Worm (Caenorhabditis elegans): ENCODE data around the gene Y25C1A.7.

Gene Y25C1A.7

DNA sequence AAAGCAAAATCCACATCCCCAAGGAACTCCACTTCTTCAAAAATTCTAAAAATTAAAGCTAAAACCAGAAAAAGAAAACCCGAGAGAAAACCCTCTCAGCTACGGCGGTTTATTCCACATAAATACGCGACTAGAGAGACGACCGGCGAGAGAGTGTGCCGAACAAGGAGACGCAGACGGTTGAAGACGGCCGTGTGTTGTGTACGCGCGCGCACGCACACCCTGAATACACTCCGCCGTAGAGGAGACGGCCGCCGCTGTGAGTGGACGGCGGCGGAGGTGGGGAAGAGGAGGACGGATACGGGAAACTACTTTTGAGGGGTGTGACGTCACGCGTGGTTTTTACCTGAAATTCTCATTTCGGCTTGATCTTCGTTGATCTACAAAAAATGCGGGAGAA lies 16.2 kb downstream of the Y25C1A.7 start:
- no peak for TF ChIP-seq elt-3 (tag; optimal IDR thresholded peaks at IDR 0.05)
- TF ChIP-seq unc-62 (GFP tag; optimal IDR thresholded peaks at IDR 0.05), result no peak
- TF ChIP-seq ceh-90 (tag; optimal IDR thresholded peaks at IDR 0.05), result no peak
- TF ChIP-seq tbx-2 (tag; optimal IDR thresholded peaks at IDR 0.05), result peak; percentile 38
- TF ChIP-seq aly-2 (tag; optimal IDR thresholded peaks at IDR 0.05), result no peak
- no peak for TF ChIP-seq irx-1 (tag; optimal IDR thresholded peaks at IDR 0.05)
- no peak for TF ChIP-seq unc-30 (tag; optimal IDR thresholded peaks at IDR 0.05)
- peak; percentile 12 for TF ChIP-seq dsc-1 (tag; optimal IDR thresholded peaks at IDR 0.05)
- TF ChIP-seq fkh-8 (tag; optimal IDR thresholded peaks at IDR 0.05), result peak; percentile 30
- no peak for TF ChIP-seq fkh-10 (GFP tag; optimal IDR thresholded peaks at IDR 0.05)
- peak in 1 of 3 experiments; percentile 5 for TF ChIP-seq dpl-1 (GFP tag; optimal IDR thresholded peaks at IDR 0.05)
- no peak for TF ChIP-seq Y116A8C.19 (tag; optimal IDR thresholded peaks at IDR 0.05; ENCODE audit: borderline replicate concordance)
- TF ChIP-seq nhr-47 (tag; optimal IDR thresholded peaks at IDR 0.05), result peak; percentile 47
- no peak for TF ChIP-seq sup-37 (GFP tag; optimal IDR thresholded peaks at IDR 0.05)
- peak; percentile 55 for TF ChIP-seq snu-23 (GFP tag; optimal IDR thresholded peaks at IDR 0.05)
- TF ChIP-seq lir-3 (tag; optimal IDR thresholded peaks at IDR 0.05; ENCODE audit: poor library complexity), result no peak
- no peak for TF ChIP-seq skn-1 (tag; optimal IDR thresholded peaks at IDR 0.05)
- no peak for TF ChIP-seq zag-1 (tag; optimal IDR thresholded peaks at IDR 0.05)
- TF ChIP-seq snpc-4 (tag; optimal IDR thresholded peaks at IDR 0.05), result no peak
- no peak for TF ChIP-seq hlh-17 (GFP tag; optimal IDR thresholded peaks at IDR 0.05; ENCODE audit: borderline replicate concordance)
- TF ChIP-seq tlp-1 (tag; optimal IDR thresholded peaks at IDR 0.05), result no peak
- no peak for TF ChIP-seq vab-15 (tag; optimal IDR thresholded peaks at IDR 0.05)
- no peak for TF ChIP-seq unc-98 (GFP tag; IDR thresholded peaks at IDR 0.05)
- no peak for TF ChIP-seq elt-2 (tag; optimal IDR thresholded peaks at IDR 0.05)
- TF ChIP-seq ceh-88 (GFP tag; IDR thresholded peaks at IDR 0.05), result no peak
- TF ChIP-seq nhr-20 (tag; optimal IDR thresholded peaks at IDR 0.05), result peak; percentile 33
- TF ChIP-seq nhr-85 (tag), result no peak
- TF ChIP-seq lin-35 (GFP tag; optimal IDR thresholded peaks at IDR 0.05), result peak in 1 of 2 experiments; percentile 17
- TF ChIP-seq C34B4.2 (tag; optimal IDR thresholded peaks at IDR 0.05), result no peak
- no peak for TF ChIP-seq nhr-77 (tag; optimal IDR thresholded peaks at IDR 0.05)
- TF ChIP-seq sox-4 (tag; optimal IDR thresholded peaks at IDR 0.05), result no peak
- no peak for TF ChIP-seq fkh-4 (tag; optimal IDR thresholded peaks at IDR 0.05; ENCODE audit: borderline replicate concordance)
- TF ChIP-seq mep-1 (tag; optimal IDR thresholded peaks at IDR 0.05), result no peak
- TF ChIP-seq nhr-71 (tag; optimal IDR thresholded peaks at IDR 0.05), result peak; percentile 36
- no peak for TF ChIP-seq C16A3.4 (tag; optimal IDR thresholded peaks at IDR 0.05)
- TF ChIP-seq efl-1 (optimal IDR thresholded peaks at IDR 0.05), result peak; percentile 15 to 17
- TF ChIP-seq efl-1 (GFP tag; optimal IDR thresholded peaks at IDR 0.05 in 1 of 2), result peak in 1 of 2 experiments; percentile 82
- no peak for TF ChIP-seq zip-4 (GFP tag; optimal IDR thresholded peaks at IDR 0.05)
- no peak for TF ChIP-seq egl-27 (tag; optimal IDR thresholded peaks at IDR 0.05)
- peak in 1 of 2 experiments; percentile 6 for TF ChIP-seq ztf-11 (tag; optimal IDR thresholded peaks at IDR 0.05)
- TF ChIP-seq ama-1 (optimal IDR thresholded peaks at IDR 0.05), result no peak
- TF ChIP-seq rnt-1 (tag; optimal IDR thresholded peaks at IDR 0.05), result peak; percentile 35
- TF ChIP-seq grh-1 (GFP tag; IDR thresholded peaks at IDR 0.05), result no peak
- TF ChIP-seq ceh-82 (tag; optimal IDR thresholded peaks at IDR 0.05), result peak in 1 of 3 experiments; percentile 28
- no peak for TF ChIP-seq lin-13 (GFP tag; optimal IDR thresholded peaks at IDR 0.05)
- TF ChIP-seq nhr-19 (GFP tag; conservative IDR thresholded peaks at IDR 0.05), result no peak
- no peak for TF ChIP-seq xbp-1 (tag; optimal IDR thresholded peaks at IDR 0.05)
- no peak for TF ChIP-seq mab-9 (GFP tag; IDR thresholded peaks at IDR 0.05)
- TF ChIP-seq ets-5 (GFP tag; IDR thresholded peaks at IDR 0.05), result no peak
- TF ChIP-seq C04F5.9 (tag; optimal IDR thresholded peaks at IDR 0.05), result peak; percentile 11
- TF ChIP-seq blmp-1 (tag; optimal IDR thresholded peaks at IDR 0.05), result no peak
- no peak for TF ChIP-seq pax-3 (tag; optimal IDR thresholded peaks at IDR 0.05)
- no peak for TF ChIP-seq mef-2 (tag; optimal IDR thresholded peaks at IDR 0.05)

Data from whole organism, L1 larva.